Fruit fly (Drosophila melanogaster) whole organism, embryonic: ENCODE results near the gene CG4459.

Experiments
- Adf1 ChIP-seq: fragments of 200-800 bp; sonication (Bioruptor generic); IDR thresholded peaks from 2 replicates; pipeline ENCODE4 v1.3.6; 2022; ENCODE audit warnings: missing biosample characterization, missing genetic modification characterization
- B-H1 ChIP-seq: fragments of 200-800 bp; sonication (Bioruptor generic); IDR thresholded peaks from 3 replicates; pipeline ENCODE4 v1.3.6; 2022; ENCODE audit warnings: missing biosample characterization, missing genetic modification characterization
- Blimp-1 ChIP-seq: fragments of 200-800 bp; sonication (Bioruptor generic); optimal IDR thresholded peaks from 3 replicates; lab custom pipeline; 2018; ENCODE audit warnings: missing biosample characterization, missing genetic modification characterization, mild to moderate bottlenecking, moderate library complexity, missing genetic modification reagents
- CG10209 ChIP-seq: fragments of 200-800 bp; sonication (Bioruptor generic); optimal IDR thresholded peaks from 3 replicates; lab custom pipeline; 2017; ENCODE audit warnings: missing biosample characterization, mild to moderate bottlenecking, missing genetic modification characterization, missing genetic modification reagents
- CG1024 ChIP-seq: fragments of 200-800 bp; sonication (Bioruptor generic); IDR thresholded peaks from 2 replicates; pipeline ENCODE4 v1.3.6; 2022; ENCODE audit warnings: missing biosample characterization, missing genetic modification characterization
- CG10979 ChIP-seq: fragments of 200-800 bp; sonication (Bioruptor generic); optimal IDR thresholded peaks from 2 replicates; lab custom pipeline; 2018; ENCODE audit warnings: missing biosample characterization, mild to moderate bottlenecking, missing genetic modification characterization, moderate library complexity
- CG11085 ChIP-seq: fragments of 200-800 bp; sonication (Bioruptor generic); IDR thresholded peaks from 2 replicates; pipeline ENCODE4 v1.3.6; 2022; ENCODE audit warnings: missing biosample characterization, missing genetic modification characterization
- CG11696 ChIP-seq: fragments of 200-800 bp; sonication (Bioruptor generic); IDR thresholded peaks from 2 replicates; pipeline ENCODE4 v1.3.6; 2022; ENCODE audit warnings: missing biosample characterization, missing genetic modification characterization
- CG12236 ChIP-seq: fragments of 200-800 bp; sonication (Bioruptor generic); optimal IDR thresholded peaks from 2 replicates; lab custom pipeline; 2016; ENCODE audit warnings: missing biosample characterization, missing genetic modification characterization
- CG1233 ChIP-seq: fragments of 200-800 bp; sonication (Bioruptor generic); optimal IDR thresholded peaks from 4 replicates; lab custom pipeline; 2018; ENCODE audit warnings: missing biosample characterization, mild to moderate bottlenecking, missing genetic modification characterization
- CG1529 ChIP-seq: fragments of 200-800 bp; sonication (Bioruptor generic); optimal IDR thresholded peaks from 3 replicates; lab custom pipeline; 2018; ENCODE audit warnings: missing biosample characterization, missing genetic modification characterization
- CG15601 ChIP-seq: fragments of 200-800 bp; sonication (Bioruptor generic); optimal IDR thresholded peaks from 3 replicates; lab custom pipeline; 2019; ENCODE audit warnings: missing biosample characterization, mild to moderate bottlenecking, missing genetic modification characterization, moderate library complexity
- CG16813 ChIP-seq: fragments of 200-800 bp; sonication (Bioruptor generic); IDR thresholded peaks from 3 replicates; pipeline ENCODE4 v1.3.6; 2022; ENCODE audit warnings: missing biosample characterization, missing genetic modification characterization; ENCODE audit not compliant: partially characterized antibody
- CG17328 ChIP-seq: fragments of 200-800 bp; sonication (Bioruptor generic); IDR thresholded peaks from 2 replicates; pipeline ENCODE4 v1.3.6; 2022; ENCODE audit warnings: missing biosample characterization, missing genetic modification characterization
- CG17361 ChIP-seq: fragments of 200-800 bp; sonication (Bioruptor generic); IDR thresholded peaks from 3 replicates; pipeline ENCODE4 v1.3.6; 2022; ENCODE audit warnings: missing biosample characterization, missing genetic modification characterization
- CG17568 ChIP-seq: fragments of 200-800 bp; sonication (Bioruptor generic); optimal IDR thresholded peaks from 2 replicates; lab custom pipeline; 2018; ENCODE audit warnings: missing biosample characterization, mild to moderate bottlenecking, missing genetic modification characterization, moderate library complexity
- CG18476 ChIP-seq: fragments of 200-800 bp; sonication (Bioruptor generic); optimal IDR thresholded peaks from 2 replicates; lab custom pipeline; 2016; ENCODE audit warnings: missing biosample characterization, mild to moderate bottlenecking, missing genetic modification characterization
- CG2129 ChIP-seq: fragments of 200-800 bp; sonication (Bioruptor generic); IDR thresholded peaks from 2 replicates; pipeline ENCODE4 v1.3.6; 2022; ENCODE audit warnings: missing biosample characterization, missing genetic modification characterization; ENCODE audit not compliant: partially characterized antibody
- CG2678 ChIP-seq: fragments of 200-800 bp; sonication (Bioruptor generic); optimal IDR thresholded peaks from 3 replicates; lab custom pipeline; 2019; ENCODE audit warnings: missing biosample characterization, mild to moderate bottlenecking, missing genetic modification characterization, moderate library complexity
- CG30431 ChIP-seq: fragments of 200-800 bp; sonication (Bioruptor generic); optimal IDR thresholded peaks from 2 replicates; lab custom pipeline; 2017; ENCODE audit warnings: missing biosample characterization, missing genetic modification characterization
- CG31224 ChIP-seq: fragments of 200-800 bp; sonication (Bioruptor generic); IDR thresholded peaks from 2 replicates; pipeline ENCODE4 v1.3.6; 2022; ENCODE audit warnings: missing biosample characterization, missing genetic modification characterization
- CG5180 ChIP-seq: fragments of 200-800 bp; sonication (Bioruptor generic); optimal IDR thresholded peaks from 3 replicates; lab custom pipeline; 2017; ENCODE audit warnings: missing biosample characterization, missing genetic modification characterization, mild to moderate bottlenecking, moderate library complexity, missing genetic modification reagents
- CG9215 ChIP-seq: fragments of 200-800 bp; sonication (Bioruptor generic); IDR thresholded peaks from 2 replicates; pipeline ENCODE4 v1.3.6; 2022; ENCODE audit warnings: missing biosample characterization, missing genetic modification characterization
- CTCF ChIP-seq: fragments of 200-800 bp; sonication (Bioruptor generic); optimal IDR thresholded peaks from 2 replicates; lab custom pipeline; 2017; ENCODE audit warnings: missing biosample characterization, mild to moderate bottlenecking, missing genetic modification characterization, moderate library complexity
- D ChIP-seq, 2 experiments: fragments of 200-800 bp in 1 of 2; fragments of >200 bp in 1 of 2; sonication (Bioruptor generic) in 1 of 2; optimal IDR thresholded peaks; 2 replicates in 1 of 2; 3 replicates in 1 of 2; lab custom pipeline; 2017; ENCODE audit warnings: mild to moderate bottlenecking in 1 of 2, missing biosample characterization in 1 of 2, missing genetic modification characterization in 1 of 2, missing genetic modification reagents in 1 of 2
- Dfd ChIP-seq, 2 experiments: fragments of >200 bp; optimal IDR thresholded peaks; 2 replicates each; lab custom pipeline; 2017; ENCODE audit warnings: missing biosample characterization in 2 of 2, missing genetic modification characterization in 2 of 2
- Fer3 ChIP-seq: fragments of 200-800 bp; sonication (Bioruptor generic); optimal IDR thresholded peaks from 2 replicates; lab custom pipeline; 2018; ENCODE audit warnings: missing biosample characterization, mild to moderate bottlenecking, missing genetic modification characterization, moderate library complexity
- GATAe ChIP-seq: fragments of 200-800 bp; sonication (Bioruptor generic); conservative IDR thresholded peaks from 2 replicates; pipeline ENCODE4 v1.3.6; 2022; ENCODE audit warnings: missing biosample characterization, missing genetic modification characterization
- H2.0 ChIP-seq: fragments of 200-800 bp; sonication (Bioruptor generic); IDR thresholded peaks from 2 replicates; pipeline ENCODE4 v1.3.6; 2022; ENCODE audit warnings: missing biosample characterization, missing genetic modification characterization
- Hmr ChIP-seq: fragments of 200-800 bp; sonication (Bioruptor generic); optimal IDR thresholded peaks from 3 replicates; lab custom pipeline; 2017; ENCODE audit warnings: mild to moderate bottlenecking, missing biosample characterization, missing genetic modification reagents, missing genetic modification characterization
- Lim3 ChIP-seq: fragments of 200-800 bp; sonication (Bioruptor generic); IDR thresholded peaks from 2 replicates; pipeline ENCODE4 v1.3.6; 2022; ENCODE audit warnings: missing biosample characterization, missing genetic modification characterization
- Poxn ChIP-seq: fragments of 200-800 bp; sonication (Bioruptor generic); IDR thresholded peaks from 2 replicates; pipeline ENCODE4 v1.3.6; 2022; ENCODE audit warnings: missing biosample characterization, missing genetic modification characterization
- Ssrp ChIP-seq: fragments of 200-800 bp; sonication (Bioruptor generic); optimal IDR thresholded peaks from 2 replicates; lab custom pipeline; 2018; ENCODE audit warnings: missing biosample characterization, mild to moderate bottlenecking, missing genetic modification characterization, moderate library complexity
- bab2 ChIP-seq: fragments of 200-800 bp; sonication (Bioruptor generic); optimal IDR thresholded peaks from 2 replicates; lab custom pipeline; 2016; ENCODE audit warnings: missing biosample characterization, missing genetic modification characterization
- btn ChIP-seq: fragments of 200-800 bp; sonication (Bioruptor generic); optimal IDR thresholded peaks from 2 replicates; lab custom pipeline; 2016; ENCODE audit warnings: missing biosample characterization, missing genetic modification characterization
- cg ChIP-seq: fragments of 200-800 bp; sonication (Bioruptor generic); optimal IDR thresholded peaks from 3 replicates; lab custom pipeline; 2019; ENCODE audit warnings: missing biosample characterization, mild to moderate bottlenecking, missing genetic modification characterization, moderate library complexity
- dati ChIP-seq: fragments of 200-800 bp; sonication (Bioruptor generic); IDR thresholded peaks from 2 replicates; pipeline ENCODE4 v1.3.6; 2022; ENCODE audit warnings: missing biosample characterization, missing genetic modification characterization
- dmrt99B ChIP-seq: fragments of 200-800 bp; sonication (Bioruptor generic); optimal IDR thresholded peaks from 2 replicates; lab custom pipeline; 2018; ENCODE audit warnings: missing biosample characterization, mild to moderate bottlenecking, missing genetic modification characterization, moderate library complexity
- knrl ChIP-seq: fragments of 200-800 bp; sonication (Bioruptor generic); IDR thresholded peaks from 3 replicates; pipeline ENCODE4 v1.3.6; 2022; ENCODE audit warnings: missing biosample characterization, missing genetic modification characterization; ENCODE audit not compliant: partially characterized antibody
- luna ChIP-seq: fragments of 200-800 bp; sonication (Bioruptor generic); optimal IDR thresholded peaks from 2 replicates; lab custom pipeline; 2016; ENCODE audit warnings: missing biosample characterization, missing genetic modification characterization
- mld ChIP-seq: fragments of 200-800 bp; sonication (Bioruptor generic); IDR thresholded peaks from 3 replicates; pipeline ENCODE4 v1.3.6; 2022; ENCODE audit warnings: missing biosample characterization, missing genetic modification characterization; ENCODE audit not compliant: partially characterized antibody
- nau ChIP-seq: fragments of 200-800 bp; sonication (Bioruptor generic); optimal IDR thresholded peaks from 3 replicates; lab custom pipeline; 2017; ENCODE audit warnings: missing biosample characterization, mild to moderate bottlenecking, missing genetic modification characterization, missing genetic modification reagents
- pum ChIP-seq: fragments of 200-800 bp; sonication (Bioruptor generic); optimal IDR thresholded peaks from 2 replicates; lab custom pipeline; 2016; ENCODE audit warnings: missing biosample characterization, missing genetic modification characterization
- schlank ChIP-seq: fragments of 200-800 bp; sonication (Bioruptor generic); optimal IDR thresholded peaks from 2 replicates; lab custom pipeline; 2018; ENCODE audit warnings: missing biosample characterization, mild to moderate bottlenecking, missing genetic modification characterization
- shn ChIP-seq: fragments of 200-800 bp; sonication (Bioruptor generic); optimal IDR thresholded peaks from 3 replicates; lab custom pipeline; 2016; ENCODE audit warnings: missing biosample characterization, missing genetic modification characterization
- sim ChIP-seq: fragments of 200-800 bp; sonication (Bioruptor generic); IDR thresholded peaks from 2 replicates; pipeline ENCODE4 v1.3.6; 2022; ENCODE audit warnings: missing biosample characterization, missing genetic modification characterization
- sob ChIP-seq: fragments of 200-800 bp; sonication (Bioruptor generic); IDR thresholded peaks from 2 replicates; pipeline ENCODE4 v1.3.6; 2022; ENCODE audit warnings: missing biosample characterization, missing genetic modification characterization
- sqz ChIP-seq: fragments of 200-800 bp; sonication (Bioruptor generic); optimal IDR thresholded peaks from 3 replicates; lab custom pipeline; 2018; ENCODE audit warnings: missing biosample characterization, mild to moderate bottlenecking, missing genetic modification characterization
- tx ChIP-seq: fragments of 200-800 bp; sonication (Bioruptor generic); optimal IDR thresholded peaks from 2 replicates; lab custom pipeline; 2016; ENCODE audit warnings: missing biosample characterization, missing genetic modification characterization
- wor ChIP-seq: fragments of 200-800 bp; sonication (Bioruptor generic); IDR thresholded peaks from 2 replicates; pipeline ENCODE4 v1.3.6; 2022; ENCODE audit warnings: missing biosample characterization, missing genetic modification characterization

The CG4459 gene

DNA sequence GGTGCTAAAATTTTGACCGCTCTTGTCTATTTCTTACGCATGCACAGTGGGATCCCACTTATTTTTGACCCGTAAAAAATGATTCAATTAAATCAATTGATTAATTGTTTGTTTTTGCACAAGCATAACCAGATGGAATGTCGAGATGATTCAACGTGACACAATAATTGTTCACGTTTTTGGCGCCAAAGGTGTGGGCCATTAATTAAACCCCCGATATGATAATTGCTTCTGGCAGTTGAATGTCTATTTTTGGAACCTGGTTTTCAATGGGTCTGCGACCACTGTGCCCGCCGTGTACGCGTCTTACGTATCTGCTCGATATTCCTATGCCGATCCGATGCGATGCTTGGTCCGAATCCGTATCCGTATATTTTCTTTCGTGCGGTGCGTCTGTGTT lies 36.4 kb downstream of the CG4459 start (continued):
- TF ChIP-seq CG1529 (GFP tag; lab: Kevin White, UChicago) = peak; percentile 7
- TF ChIP-seq CG9215 (GFP tag; lab: Robert Waterston, UW) = peak; percentile 69
- no peak for TF ChIP-seq nau (GFP tag; lab: Kevin White, UChicago)
- TF ChIP-seq B-H1 (GFP tag; lab: Robert Waterston, UW) = peak; percentile 54
- TF ChIP-seq Dfd (GFP tag; optimal IDR thresholded peaks at IDR 0.05; lab: Kevin White, UChicago) = no peak
- TF ChIP-seq CG10209 (GFP tag; lab: Kevin White, UChicago) = peak; percentile 59
- no peak for TF ChIP-seq CG2678
- peak; percentile 52 for TF ChIP-seq bab2 (GFP tag; lab: Kevin White, UChicago)
- peak; percentile 55; the same call in 2 of the 3 replicates for TF ChIP-seq knrl (GFP tag; lab: Robert Waterston, UW)
- no peak for TF ChIP-seq D (optimal IDR thresholded peaks at IDR 0.05; lab: Kevin White, UChicago)
- peak; percentile 59 for TF ChIP-seq D (GFP tag; optimal IDR thresholded peaks at IDR 0.05; lab: Kevin White, UChicago)
- TF ChIP-seq cg = no peak
- TF ChIP-seq Poxn = 0 out of 2 replicates have a peak, but pooled peaks have one; percentile 14
- peak; percentile 21 for TF ChIP-seq CG5180 (GFP tag; lab: Kevin White, UChicago)
- peak; percentile 75 for TF ChIP-seq shn
- peak; percentile 33 for TF ChIP-seq luna (GFP tag; lab: Kevin White, UChicago)
- TF ChIP-seq schlank (tag; lab: Kevin White, UChicago) = peak; percentile 27
- no peak for TF ChIP-seq Hmr (GFP tag; lab: Kevin White, UChicago)
- peak; percentile 63; the same call in 1 of the 2 replicates for TF ChIP-seq H2.0
- peak; percentile 62 for TF ChIP-seq CG30431
- TF ChIP-seq Adf1 (GFP tag; lab: Robert Waterston, UW) = 0 out of 2 replicates have a peak, but pooled peaks have one; percentile 10
- 0 out of 2 replicates have a peak, but pooled peaks have one; percentile 27 for TF ChIP-seq GATAe (GFP tag; lab: Robert Waterston, UW)
- peak; percentile 46 for TF ChIP-seq CG1233
- peak; percentile 58; the same call in 1 of the 2 replicates for TF ChIP-seq CG17328
- TF ChIP-seq CG2129 (GFP tag; lab: Robert Waterston, UW) = no peak
- TF ChIP-seq dati (GFP tag; lab: Robert Waterston, UW) = peak; percentile 28; the same call in 1 of the 2 replicates
- no peak for TF ChIP-seq CG16813 (GFP tag; lab: Robert Waterston, UW)
- TF ChIP-seq tx (GFP tag; lab: Kevin White, UChicago) = peak; percentile 42
- peak; percentile 45; the same call in 1 of the 2 replicates for TF ChIP-seq CG11085 (GFP tag; lab: Robert Waterston, UW)
- TF ChIP-seq CG1024 (GFP tag; lab: Robert Waterston, UW) = no peak
- peak; percentile 49; the same call in 1 of the 2 replicates for TF ChIP-seq Lim3 (GFP tag; lab: Robert Waterston, UW)
- peak; percentile 49 for TF ChIP-seq CG18476
- TF ChIP-seq mld (GFP tag; lab: Robert Waterston, UW) = no peak
- peak; percentile 45 for TF ChIP-seq CG15601 (tag; lab: Kevin White, UChicago)
- TF ChIP-seq sob (GFP tag; lab: Robert Waterston, UW) = peak; percentile 75
- TF ChIP-seq CG17568 (GFP tag; lab: Kevin White, UChicago) = peak; percentile 59
- TF ChIP-seq CG12236 (GFP tag; lab: Kevin White, UChicago) = peak; percentile 45
- no peak for TF ChIP-seq sim (GFP tag; lab: Robert Waterston, UW)
- 0 out of 2 replicates have a peak, but pooled peaks have one; percentile 33 for TF ChIP-seq CG31224
- peak; percentile 66 for TF ChIP-seq Fer3 (tag; lab: Kevin White, UChicago)
- peak; percentile 18 for TF ChIP-seq CTCF (GFP tag; lab: Kevin White, UChicago)
- TF ChIP-seq CG10979 = peak; percentile 67
- TF ChIP-seq Blimp-1 (GFP tag; lab: Kevin White, UChicago) = no peak
- TF ChIP-seq CG17361 (GFP tag; lab: Robert Waterston, UW) = peak; percentile 84
- TF ChIP-seq CG11696 (GFP tag; lab: Robert Waterston, UW) = peak; percentile 68
- no peak for TF ChIP-seq sqz
- peak; percentile 61 for TF ChIP-seq Ssrp (tag; lab: Kevin White, UChicago)
- peak; percentile 80 for TF ChIP-seq dmrt99B
- TF ChIP-seq pum = peak; percentile 71
- peak; percentile 51 for TF ChIP-seq btn
- 0 out of 2 replicates have a peak, but pooled peaks have one; percentile 20 for TF ChIP-seq wor (GFP tag; lab: Robert Waterston, UW)
